Worm (Caenorhabditis elegans) whole organism, L4 larva: ENCODE results near the gene Y38H6C.20.
A peak's percentile ranks its signal among the peaks of the same experiment; 100 is the strongest.
"Not testable (repeated sequence)": the region's sequence is repeated elsewhere in the genome, so short reads cannot be mapped to it uniquely, and the experiment has no call there.

Experiments used
- F10B5.3 ChIP-seq: sonication (generic microtip); optimal IDR thresholded peaks from 2 replicates; lab custom pipeline; 2016; ENCODE audit warnings: mild to moderate bottlenecking, missing genetic modification characterization, missing compliant biosample characterization
- F26F4.8 ChIP-seq: fragments of 200-800 bp; sonication (Bioruptor generic); conservative IDR thresholded peaks from 2 replicates; pipeline ENCODE4 v1.3.6; 2022; ENCODE audit warnings: missing genetic modification characterization, missing compliant biosample characterization
- T20F7.1 ChIP-seq: fragments of 200-800 bp; sonication (Bioruptor generic); optimal IDR thresholded peaks from 2 replicates; lab custom pipeline; 2018; ENCODE audit warnings: mild to moderate bottlenecking, missing genetic modification characterization, missing compliant biosample characterization
- Y48G9A.11 ChIP-seq: fragments of 200-800 bp; sonication (Bioruptor generic); IDR thresholded peaks from 2 replicates; pipeline ENCODE4 v1.3.6; 2022; ENCODE audit warnings: missing genetic modification reagents, missing genetic modification characterization, missing compliant biosample characterization
- Y75B8A.6 ChIP-seq: fragments of 200-800 bp; sonication (Bioruptor generic); IDR thresholded peaks from 2 replicates; pipeline ENCODE4 v1.3.6; 2022; ENCODE audit warnings: missing genetic modification reagents, missing genetic modification characterization, missing compliant biosample characterization
- aha-1 ChIP-seq: fragments of 150-350 bp; peaks from one replicate; lab custom pipeline; 2014; ENCODE audit warnings: missing biosample characterization, missing genetic modification characterization
- ama-1 ChIP-seq: fragments of 150-350 bp; optimal IDR thresholded peaks from 2 replicates; lab custom pipeline; 2014; ENCODE audit warnings: inconsistent platforms, mixed read lengths
- arid-1 ChIP-seq: fragments of 200-800 bp; sonication (Bioruptor generic); conservative IDR thresholded peaks from 2 replicates; pipeline ENCODE4 v1.3.6; 2022; ENCODE audit warnings: missing genetic modification reagents, missing genetic modification characterization, missing compliant biosample characterization
- attf-4 ChIP-seq: sonication (generic microtip); optimal IDR thresholded peaks from 3 replicates; lab custom pipeline; 2017; ENCODE audit warnings: missing biosample characterization, missing genetic modification characterization
- ceh-20 ChIP-seq: fragments of 200-800 bp; sonication (Bioruptor generic); IDR thresholded peaks from 2 replicates; pipeline ENCODE4 v1.3.6; 2022; ENCODE audit warnings: missing genetic modification reagents, missing genetic modification characterization, missing compliant biosample characterization
- ceh-32 ChIP-seq: sonication (generic microtip); optimal IDR thresholded peaks from 2 replicates; lab custom pipeline; 2016; ENCODE audit warnings: mild to moderate bottlenecking, missing genetic modification characterization, missing compliant biosample characterization; ENCODE audit not compliant: poor library complexity
- ceh-62 ChIP-seq: sonication (generic microtip); optimal IDR thresholded peaks from 2 replicates; lab custom pipeline; 2017; ENCODE audit warnings: missing biosample characterization, missing genetic modification characterization
- ces-1 ChIP-seq: fragments of 150-350 bp; sonication (generic microtip); optimal IDR thresholded peaks from 4 replicates; lab custom pipeline; 2014; ENCODE audit warnings: missing biosample characterization, missing genetic modification reagents, missing genetic modification characterization
- daf-16 ChIP-seq, 3 experiments: sonication (generic microtip); optimal IDR thresholded peaks; 2 replicates each; lab custom pipeline; 2016 to 2017; ENCODE audit warnings: missing genetic modification characterization in 3 of 3, missing genetic modification reagents in 3 of 3, mild to moderate bottlenecking in 2 of 3, missing compliant biosample characterization in 2 of 3, missing biosample characterization in 1 of 3, moderate library complexity in 1 of 3
- daf-19 ChIP-seq: fragments of 200-800 bp; sonication (Bioruptor generic); conservative IDR thresholded peaks from 2 replicates; pipeline ENCODE4 v1.3.6; 2022; ENCODE audit warnings: missing genetic modification characterization, missing compliant biosample characterization
- dmd-6 ChIP-seq: fragments of 200-800 bp; sonication (Bioruptor generic); IDR thresholded peaks from 2 replicates; pipeline ENCODE4 v1.3.6; 2022; ENCODE audit warnings: missing genetic modification reagents, missing genetic modification characterization, missing compliant biosample characterization
- egl-27 ChIP-seq: sonication (generic microtip); optimal IDR thresholded peaks from 3 replicates; lab custom pipeline; 2017; ENCODE audit warnings: missing biosample characterization, missing genetic modification reagents, missing genetic modification characterization
- hlh-30 ChIP-seq: sonication (generic microtip); optimal IDR thresholded peaks from 2 replicates; lab custom pipeline; 2017; ENCODE audit warnings: antibody characterized with exemption, mild to moderate bottlenecking, missing genetic modification characterization, missing compliant biosample characterization; ENCODE audit not compliant: insufficient read depth
- hmg-1.1 ChIP-seq: fragments of 200-800 bp; sonication (Bioruptor generic); IDR thresholded peaks from 2 replicates; pipeline ENCODE4 v1.3.6; 2022; ENCODE audit warnings: missing genetic modification reagents, missing genetic modification characterization, missing compliant biosample characterization
- lim-7 ChIP-seq: fragments of 200-800 bp; sonication (Bioruptor generic); IDR thresholded peaks from 2 replicates; pipeline ENCODE4 v1.3.6; 2022; ENCODE audit warnings: missing genetic modification characterization, missing compliant biosample characterization
- lin-1 ChIP-seq: fragments of 200-800 bp; sonication (Bioruptor generic); IDR thresholded peaks from 2 replicates; pipeline ENCODE4 v1.3.6; 2022; ENCODE audit warnings: missing genetic modification reagents, missing genetic modification characterization, missing compliant biosample characterization
- lin-13 ChIP-seq: fragments of 150-350 bp; optimal IDR thresholded peaks from 2 replicates; lab custom pipeline; 2014; ENCODE audit warnings: missing biosample characterization, missing genetic modification reagents, missing genetic modification characterization
- lin-38 ChIP-seq: fragments of 200-800 bp; sonication (Bioruptor generic); IDR thresholded peaks from 2 replicates; pipeline ENCODE4 v1.3.6; 2022; ENCODE audit warnings: missing genetic modification reagents, missing genetic modification characterization, missing compliant biosample characterization
- lin-39 ChIP-seq: fragments of 150-350 bp; optimal IDR thresholded peaks from 2 replicates; lab custom pipeline; 2014; ENCODE audit warnings: missing biosample characterization, missing genetic modification reagents, missing genetic modification characterization
- mep-1 ChIP-seq: fragments of 150-350 bp; sonication (generic microtip); optimal IDR thresholded peaks from 3 replicates; lab custom pipeline; 2014; ENCODE audit warnings: missing biosample characterization, missing genetic modification characterization
- mes-2 ChIP-seq: sonication (generic microtip); optimal IDR thresholded peaks from 2 replicates; lab custom pipeline; 2016; ENCODE audit warnings: missing genotype, mild to moderate bottlenecking, missing genetic modification characterization, missing compliant biosample characterization; ENCODE audit not compliant: poor library complexity, severe bottlenecking
- mxl-2 ChIP-seq: fragments of 200-800 bp; sonication (Bioruptor generic); conservative IDR thresholded peaks from 2 replicates; pipeline ENCODE4 v1.3.6; 2022; ENCODE audit warnings: missing genetic modification reagents, missing genetic modification characterization, missing compliant biosample characterization
- nhr-102 ChIP-seq: sonication (generic microtip); optimal IDR thresholded peaks from 2 replicates; lab custom pipeline; 2016; ENCODE audit warnings: mild to moderate bottlenecking, missing genetic modification characterization, moderate library complexity, missing compliant biosample characterization
- nhr-111 ChIP-seq: fragments of 200-800 bp; sonication (Bioruptor generic); optimal IDR thresholded peaks from 2 replicates; lab custom pipeline; 2018; ENCODE audit warnings: mild to moderate bottlenecking, missing genetic modification characterization, missing compliant biosample characterization
- nhr-25 ChIP-seq: sonication (generic microtip); optimal IDR thresholded peaks from 2 replicates; lab custom pipeline; 2017; ENCODE audit warnings: missing genetic modification characterization, mild to moderate bottlenecking, missing compliant biosample characterization, antibody characterized with exemption, moderate library complexity, borderline replicate concordance; ENCODE audit not compliant: insufficient read depth
- nhr-41 ChIP-seq: fragments of 200-800 bp; sonication (Bioruptor generic); IDR thresholded peaks from 2 replicates; pipeline ENCODE4 v1.3.6; 2022; ENCODE audit warnings: missing genetic modification reagents, missing genetic modification characterization, missing compliant biosample characterization
- nhr-76 ChIP-seq: fragments of 150-350 bp; optimal IDR thresholded peaks from 2 replicates; lab custom pipeline; 2014; ENCODE audit warnings: missing biosample characterization, missing genetic modification characterization
- php-3 ChIP-seq: fragments of 200-800 bp; sonication (Bioruptor generic); IDR thresholded peaks from 2 replicates; pipeline ENCODE4 v1.3.6; 2022; ENCODE audit warnings: missing genetic modification reagents, missing genetic modification characterization, missing compliant biosample characterization
- pqm-1 ChIP-seq: sonication (generic microtip); optimal IDR thresholded peaks from 2 replicates; lab custom pipeline; 2017; ENCODE audit warnings: missing biosample characterization, missing genetic modification characterization
- sdz-12 ChIP-seq: fragments of 200-800 bp; sonication (Bioruptor generic); optimal IDR thresholded peaks from 2 replicates; lab custom pipeline; 2018; ENCODE audit warnings: mild to moderate bottlenecking, missing genetic modification characterization, missing compliant biosample characterization
- set-16 ChIP-seq: fragments of 200-800 bp; sonication (Bioruptor generic); IDR thresholded peaks from 2 replicates; pipeline ENCODE4 v1.3.6; 2022; ENCODE audit warnings: missing genetic modification reagents, missing genetic modification characterization, missing compliant biosample characterization
- snpc-1.2 ChIP-seq: fragments of 200-800 bp; sonication (Bioruptor generic); IDR thresholded peaks from 2 replicates; pipeline ENCODE4 v1.3.6; 2022; ENCODE audit warnings: missing genetic modification reagents, missing genetic modification characterization, missing compliant biosample characterization
- unc-39 ChIP-seq: sonication (generic microtip); optimal IDR thresholded peaks from 2 replicates; lab custom pipeline; 2017; ENCODE audit warnings: missing biosample characterization, missing genetic modification characterization
- unc-62 ChIP-seq, 3 experiments: fragments of 150-350 bp in 1 of 3; sonication (generic microtip); optimal IDR thresholded peaks in 2 of 3; peaks in 1 of 3; 1 replicate in 1 of 3; 2 replicates in 2 of 3; lab custom pipeline; 2014 to 2017; ENCODE audit warnings: missing biosample characterization in 3 of 3, missing genetic modification characterization in 3 of 3, missing genetic modification reagents in 3 of 3, missing genotype in 1 of 3
- zfp-3 ChIP-seq: fragments of 200-800 bp; sonication (Bioruptor generic); conservative IDR thresholded peaks from 2 replicates; pipeline ENCODE4 v1.3.6; 2022; ENCODE audit warnings: missing genetic modification reagents, missing genetic modification characterization, missing compliant biosample characterization
- zip-2 ChIP-seq: fragments of 150-350 bp; optimal IDR thresholded peaks from 2 replicates; lab custom pipeline; 2014; ENCODE audit warnings: missing biosample characterization, missing genetic modification characterization

The Y38H6C.20 gene

ce11 chrV:20514483-20514882 is 36.5 kb downstream of the Y38H6C.20 start:
- TF ChIP-seq set-16 (GFP tag; lab: Robert Waterston, UW): no peak
- peak; percentile 48 for TF ChIP-seq pqm-1 (tag; lab: Kevin White, UChicago)
- no peak for TF ChIP-seq F10B5.3 (tag; lab: Kevin White, UChicago)
- TF ChIP-seq daf-16 (GFP tag; optimal IDR thresholded peaks at IDR 0.05; lab: Kevin White, UChicago): no peak
- TF ChIP-seq daf-16 (tag; optimal IDR thresholded peaks at IDR 0.05; lab: Kevin White, UChicago): no peak
- no peak for TF ChIP-seq F26F4.8 (GFP tag; lab: Robert Waterston, UW)
- TF ChIP-seq nhr-25: no peak
- TF ChIP-seq nhr-102: no peak
- TF ChIP-seq nhr-41 (GFP tag; lab: Robert Waterston, UW): no peak

- TF ChIP-seq nhr-41 (GFP tag; lab: Robert Waterston, UW); hlh-30 (tag; lab: Kevin White, UChicago); attf-4 (tag; lab: Kevin White, UChicago): not testable (repeated sequence)
These were observed 37.3 kb downstream of the Y38H6C.20 start, which contains the start of gene Y38H6C.8 for ce11 chrV:20513661-20514060. Gene Y38H6C.8, plus strand, starts transcription at chrV:20513961.

- TF ChIP-seq set-16 (GFP tag; lab: Robert Waterston, UW) (peak; percentile 49; the same call in 1 of the 2 replicates), T20F7.1 (GFP tag; lab: Kevin White, UChicago) (no peak)
These were observed 41.6 kb downstream of the Y38H6C.20 start for ce11 chrV:20509427-20509826.

ce11 chrV:20506542-20506941 is 44.5 kb downstream of the Y38H6C.20 start:
- TF ChIP-seq set-16 (GFP tag; lab: Robert Waterston, UW): peak; percentile 81
- no peak for TF ChIP-seq mes-2
- TF ChIP-seq lin-39 (tag; lab: Kevin White, UChicago): no peak

- no peak for TF ChIP-seq sdz-12 (GFP tag; lab: Kevin White, UChicago)
- no peak for TF ChIP-seq zip-2 (tag; lab: Kevin White, UChicago)
- TF ChIP-seq ama-1 (lab: Kevin White, UChicago): no peak
- no peak for TF ChIP-seq F10B5.3 (tag; lab: Kevin White, UChicago)
- TF ChIP-seq lin-38 (GFP tag; lab: Robert Waterston, UW): no peak
- no peak for TF ChIP-seq F26F4.8 (GFP tag; lab: Robert Waterston, UW)
- no peak for TF ChIP-seq snpc-1.2 (GFP tag; lab: Robert Waterston, UW)
- TF ChIP-seq ceh-20 (GFP tag; lab: Robert Waterston, UW): no peak
- no peak for TF ChIP-seq zfp-3 (GFP tag; lab: Robert Waterston, UW)
- TF ChIP-seq Y48G9A.11 (GFP tag; lab: Robert Waterston, UW): no peak
- TF ChIP-seq ceh-32 (tag; lab: Kevin White, UChicago): no peak
- TF ChIP-seq arid-1: no peak
- TF ChIP-seq unc-39: no peak
- TF ChIP-seq php-3 (GFP tag; lab: Robert Waterston, UW): no peak
- TF ChIP-seq egl-27: no peak
These were observed 46.0 kb downstream of the Y38H6C.20 start, which contains the start of gene Y38H6C.4 for ce11 chrV:20504997-20505396. Gene Y38H6C.4, minus strand, starts transcription at chrV:20505097.

- TF ChIP-seq ces-1 (GFP tag; lab: Kevin White, UChicago) (no peak), ceh-32 (tag; lab: Kevin White, UChicago) (no peak), unc-62 (GFP tag; optimal IDR thresholded peaks at IDR 0.05 in 1 of 2; lab: Kevin White, UChicago) (no peak), unc-62 (tag; optimal IDR thresholded peaks at IDR 0.05; lab: Kevin White, UChicago) (no peak), ceh-62 (tag; lab: Kevin White, UChicago) (no peak), lin-1 (GFP tag; lab: Robert Waterston, UW) (no peak), mxl-2 (GFP tag; lab: Robert Waterston, UW) (no peak), nhr-111 (GFP tag; lab: Kevin White, UChicago) (no peak), lim-7 (GFP tag; lab: Robert Waterston, UW) (no peak), aha-1 (tag; lab: Kevin White, UChicago) (no peak), lin-13 (GFP tag; lab: Kevin White, UChicago) (no peak), hmg-1.1 (no peak), daf-19 (GFP tag; lab: Robert Waterston, UW) (no peak), dmd-6 (GFP tag; lab: Robert Waterston, UW) (no peak), nhr-25 (no peak), mep-1 (tag; lab: Kevin White, UChicago) (no peak), Y75B8A.6 (GFP tag; lab: Robert Waterston, UW) (no peak), nhr-76 (tag; lab: Kevin White, UChicago) (no peak)
These were observed 50.6 kb downstream of the Y38H6C.20 start, which contains the start of gene dct-14 for ce11 chrV:20500405-20500804. Gene dct-14, minus strand, starts transcription at chrV:20500505.
